Fruit fly (Drosophila melanogaster): ENCODE data around the gene Syx1A.

dm6 chr3R:24142971-24143370, 37.4 kb upstream of the Syx1A start:
- TF ChIP-seq pan (optimal IDR thresholded peaks at IDR 0.05) (no peak), CG8478 (optimal IDR thresholded peaks at IDR 0.05) (no peak), psq (optimal IDR thresholded peaks at IDR 0.05) (no peak), usp (GFP tag; optimal IDR thresholded peaks at IDR 0.05) (no peak)
